Fruit fly (Drosophila melanogaster) Kc167 (cell line): ENCODE measurements around the gene CG9328.

Experiments used
- Myc ChIP-seq: fragments of >200 bp; optimal IDR thresholded peaks from 2 replicates; lab custom pipeline; 2017; ENCODE audit warnings: missing external identifiers
- Sin3A ChIP-seq: fragments of >200 bp; optimal IDR thresholded peaks from 2 replicates; lab custom pipeline; 2018; ENCODE audit warnings: missing external identifiers
- h ChIP-seq: fragments of >200 bp; optimal IDR thresholded peaks from 3 replicates; lab custom pipeline; 2018; ENCODE audit warnings: missing external identifiers
- insv ChIP-seq: fragments of >200 bp; optimal IDR thresholded peaks from 3 replicates; lab custom pipeline; 2018; ENCODE audit warnings: missing external identifiers
- psq ChIP-seq: fragments of >200 bp; optimal IDR thresholded peaks from 2 replicates; lab custom pipeline; 2017; ENCODE audit warnings: missing external identifiers
- ttk ChIP-seq: sonication (Bioruptor generic); optimal IDR thresholded peaks from 2 replicates; lab custom pipeline; 2017; ENCODE audit warnings: missing external identifiers

The CG9328 gene

dm6 chr2L:20794656-20795055 lies 2.9 kb upstream of the CG9328 start:
- TF ChIP-seq Myc (lab: Kevin White, UChicago) (no peak), insv (lab: Kevin White, UChicago) (no peak), psq (no peak), ttk (no peak), Sin3A (lab: Kevin White, UChicago) (no peak), h (lab: Kevin White, UChicago) (no peak)

- TF ChIP-seq ttk: no peak
- TF ChIP-seq insv (lab: Kevin White, UChicago): no peak
- TF ChIP-seq psq: no peak
These were observed 1.7 kb upstream of the CG9328 start for dm6 chr2L:20795774-20796173.

dm6 chr2L:20796758-20797514 lies 579 bp upstream of the CG9328 start, which contains the start of gene vari:
TSS of gene vari (minus strand) at chr2L:20797042.
- TF ChIP-seq insv (lab: Kevin White, UChicago) (no peak), h (lab: Kevin White, UChicago) (no peak), ttk (no peak), Sin3A (lab: Kevin White, UChicago) (no peak), Myc (lab: Kevin White, UChicago) (no peak), psq (no peak)

- TF ChIP-seq insv (lab: Kevin White, UChicago): no peak
- TF ChIP-seq h (lab: Kevin White, UChicago): no peak
- TF ChIP-seq ttk: no peak
- no peak for TF ChIP-seq psq
- TF ChIP-seq Sin3A (lab: Kevin White, UChicago): no peak
- no peak for TF ChIP-seq Myc (lab: Kevin White, UChicago)
These were observed 849 bp downstream of the CG9328 start for dm6 chr2L:20798351-20798777.

dm6 chr2L:20799991-20800897 lies 2.7 kb downstream of the CG9328 start:
- no peak for TF ChIP-seq insv (lab: Kevin White, UChicago)
- peak; percentile 42 for TF ChIP-seq psq
- no peak for TF ChIP-seq ttk

dm6 chr2L:20801801-20802200 lies 4.3 kb downstream of the CG9328 start:
- TF ChIP-seq psq (no peak), Sin3A (lab: Kevin White, UChicago) (no peak), Myc (lab: Kevin White, UChicago) (no peak), ttk (no peak), h (lab: Kevin White, UChicago) (no peak), insv (lab: Kevin White, UChicago) (no peak)

- TF ChIP-seq h (lab: Kevin White, UChicago): no peak
- TF ChIP-seq insv (lab: Kevin White, UChicago): no peak
- TF ChIP-seq ttk: no peak
- TF ChIP-seq Myc (lab: Kevin White, UChicago): no peak
- TF ChIP-seq Sin3A (lab: Kevin White, UChicago): no peak
- TF ChIP-seq psq: no peak
These were observed 4.7 kb downstream of the CG9328 start for dm6 chr2L:20802204-20802603.

- TF ChIP-seq insv (lab: Kevin White, UChicago) (no peak), ttk (no peak), h (lab: Kevin White, UChicago) (no peak), psq (no peak), Sin3A (lab: Kevin White, UChicago) (no peak), Myc (lab: Kevin White, UChicago) (no peak)
These were observed 5.3 kb downstream of the CG9328 start for dm6 chr2L:20802839-20803238.

dm6 chr2L:20803733-20804164 lies 6.2 kb downstream of the CG9328 start:
- no peak for TF ChIP-seq Sin3A (lab: Kevin White, UChicago)
- TF ChIP-seq h (lab: Kevin White, UChicago): no peak
- TF ChIP-seq ttk: no peak
- TF ChIP-seq insv (lab: Kevin White, UChicago): no peak
- no peak for TF ChIP-seq psq
- TF ChIP-seq Myc (lab: Kevin White, UChicago): no peak

- TF ChIP-seq h (lab: Kevin White, UChicago) (no peak), Myc (lab: Kevin White, UChicago) (no peak), psq (no peak), ttk (no peak), insv (lab: Kevin White, UChicago) (no peak), Sin3A (lab: Kevin White, UChicago) (no peak)
These were observed 8.3 kb downstream of the CG9328 start for dm6 chr2L:20805624-20806339.

dm6 chr2L:20806619-20807018 lies 9.1 kb downstream of the CG9328 start:
- TF ChIP-seq Myc (lab: Kevin White, UChicago) (no peak), psq (no peak), Sin3A (lab: Kevin White, UChicago) (no peak), h (lab: Kevin White, UChicago) (no peak), insv (lab: Kevin White, UChicago) (no peak), ttk (no peak)
